Fruit fly (Drosophila melanogaster) whole organism, embryonic: ENCODE measurements around the gene CG17224.

Source experiments
- BtbVII ChIP-seq: fragments of 200-800 bp; sonication (Bioruptor generic); optimal IDR thresholded peaks from 3 replicates; lab custom pipeline; 2017; ENCODE audit warnings: missing biosample characterization, mild to moderate bottlenecking, missing genetic modification characterization
- CG10147 ChIP-seq: fragments of 200-800 bp; sonication (Bioruptor generic); optimal IDR thresholded peaks from 2 replicates; lab custom pipeline; 2019; ENCODE audit warnings: missing biosample characterization, mild to moderate bottlenecking, missing genetic modification characterization, moderate library complexity
- CG10267 ChIP-seq: fragments of 200-800 bp; sonication (Bioruptor generic); optimal IDR thresholded peaks from 2 replicates; lab custom pipeline; 2018; ENCODE audit warnings: missing biosample characterization, mild to moderate bottlenecking, missing genetic modification characterization, moderate library complexity
- CG10462 ChIP-seq: fragments of 200-800 bp; sonication (Bioruptor generic); optimal IDR thresholded peaks from 2 replicates; lab custom pipeline; 2016; ENCODE audit warnings: missing biosample characterization, missing genetic modification characterization
- CG10979 ChIP-seq: fragments of 200-800 bp; sonication (Bioruptor generic); optimal IDR thresholded peaks from 2 replicates; lab custom pipeline; 2018; ENCODE audit warnings: missing biosample characterization, mild to moderate bottlenecking, missing genetic modification characterization, moderate library complexity
- CG14710 ChIP-seq: fragments of 200-800 bp; sonication (Bioruptor generic); optimal IDR thresholded peaks from 3 replicates; lab custom pipeline; 2019; ENCODE audit warnings: missing biosample characterization, mild to moderate bottlenecking, missing genetic modification characterization, moderate library complexity
- CG15514 ChIP-seq: fragments of 200-800 bp; sonication (Bioruptor generic); optimal IDR thresholded peaks from 3 replicates; lab custom pipeline; 2017; ENCODE audit warnings: missing biosample characterization, missing genetic modification characterization, mild to moderate bottlenecking, moderate library complexity, missing genetic modification reagents
- CG15696 ChIP-seq: fragments of 200-800 bp; sonication (Bioruptor generic); optimal IDR thresholded peaks from 2 replicates; lab custom pipeline; 2019; ENCODE audit warnings: missing biosample characterization, mild to moderate bottlenecking, missing genetic modification characterization, moderate library complexity
- CG32532 ChIP-seq: fragments of 200-800 bp; sonication (Bioruptor generic); IDR thresholded peaks from 2 replicates; pipeline ENCODE4 v1.3.6; 2022; ENCODE audit warnings: missing biosample characterization, missing genetic modification characterization
- CG33213 ChIP-seq: fragments of 200-800 bp; sonication (Bioruptor generic); optimal IDR thresholded peaks from 3 replicates; lab custom pipeline; 2016; ENCODE audit warnings: missing biosample characterization, missing genetic modification characterization
- CG5180 ChIP-seq: fragments of 200-800 bp; sonication (Bioruptor generic); optimal IDR thresholded peaks from 3 replicates; lab custom pipeline; 2017; ENCODE audit warnings: missing biosample characterization, missing genetic modification characterization, mild to moderate bottlenecking, moderate library complexity, missing genetic modification reagents
- CG5245 ChIP-seq: fragments of 200-800 bp; sonication (Bioruptor generic); optimal IDR thresholded peaks from 3 replicates; lab custom pipeline; 2016; ENCODE audit warnings: missing biosample characterization, missing genetic modification characterization
- CG6813 ChIP-seq: fragments of 200-800 bp; sonication (Bioruptor generic); optimal IDR thresholded peaks from 2 replicates; lab custom pipeline; 2017; ENCODE audit warnings: missing biosample characterization, missing genetic modification characterization, mild to moderate bottlenecking, moderate library complexity, missing genetic modification reagents
- CG7963 ChIP-seq: fragments of 200-800 bp; sonication (Bioruptor generic); IDR thresholded peaks from 3 replicates; pipeline ENCODE4 v1.3.6; 2022; ENCODE audit warnings: missing biosample characterization, missing genetic modification characterization; ENCODE audit not compliant: partially characterized antibody
- CG9797 ChIP-seq: fragments of 200-800 bp; sonication (Bioruptor generic); optimal IDR thresholded peaks from 3 replicates; lab custom pipeline; 2018; ENCODE audit warnings: missing biosample characterization, mild to moderate bottlenecking, missing genetic modification characterization
- Eip74EF ChIP-seq, 2 experiments: fragments of 200-800 bp in 1 of 2; fragments of >200 bp in 1 of 2; sonication (Bioruptor generic) in 1 of 2; optimal IDR thresholded peaks; 2 replicates each; lab custom pipeline; 2017 to 2019; ENCODE audit warnings: missing biosample characterization in 2 of 2, missing genetic modification characterization in 2 of 2, mild to moderate bottlenecking in 1 of 2, moderate library complexity in 1 of 2
- H15 ChIP-seq: fragments of 200-800 bp; sonication (Bioruptor generic); IDR thresholded peaks from 3 replicates; pipeline ENCODE4 v1.3.6; 2022; ENCODE audit warnings: missing biosample characterization, missing genetic modification characterization
- HLH54F ChIP-seq: fragments of 200-800 bp; sonication (Bioruptor generic); optimal IDR thresholded peaks from 3 replicates; lab custom pipeline; 2016; ENCODE audit warnings: missing biosample characterization, missing genetic modification characterization
- Hey ChIP-seq: fragments of 200-800 bp; sonication (Bioruptor generic); optimal IDR thresholded peaks from 3 replicates; lab custom pipeline; 2018; ENCODE audit warnings: missing biosample characterization, mild to moderate bottlenecking, missing genetic modification characterization
- Hr51 ChIP-seq, 2 experiments: fragments of 200-800 bp; sonication (Bioruptor generic); optimal IDR thresholded peaks; 2 replicates in 1 of 2; 3 replicates in 1 of 2; lab custom pipeline; 2016 to 2018; ENCODE audit warnings: missing biosample characterization in 2 of 2, missing genetic modification characterization in 2 of 2, mild to moderate bottlenecking in 1 of 2, moderate library complexity in 1 of 2
- Jarid2 ChIP-seq: fragments of 200-800 bp; sonication (Bioruptor generic); optimal IDR thresholded peaks from 3 replicates; lab custom pipeline; 2017; ENCODE audit warnings: mild to moderate bottlenecking, missing biosample characterization, missing genetic modification reagents, missing genetic modification characterization
- Mes4 ChIP-seq: fragments of 200-800 bp; sonication (Bioruptor generic); optimal IDR thresholded peaks from 2 replicates; lab custom pipeline; 2016; ENCODE audit warnings: missing biosample characterization, missing genetic modification characterization
- Sin3A ChIP-seq: fragments of >200 bp; optimal IDR thresholded peaks from 2 replicates; lab custom pipeline; 2018
- Sox102F ChIP-seq: fragments of 200-800 bp; sonication (Bioruptor generic); optimal IDR thresholded peaks from 2 replicates; lab custom pipeline; 2018; ENCODE audit warnings: missing biosample characterization, mild to moderate bottlenecking, missing genetic modification characterization, moderate library complexity
- Spps ChIP-seq: fragments of 200-800 bp; sonication (Bioruptor generic); optimal IDR thresholded peaks from 2 replicates; lab custom pipeline; 2018; ENCODE audit warnings: missing biosample characterization, mild to moderate bottlenecking, missing genetic modification characterization
- Xrp1 ChIP-seq: fragments of 200-800 bp; sonication (Bioruptor generic); IDR thresholded peaks from 2 replicates; pipeline ENCODE4 v1.3.6; 2022; ENCODE audit warnings: missing biosample characterization, missing genetic modification characterization
- abd-A ChIP-seq: fragments of 200-800 bp; sonication (Bioruptor generic); optimal IDR thresholded peaks from 3 replicates; lab custom pipeline; 2019; ENCODE audit warnings: missing biosample characterization, mild to moderate bottlenecking, missing genetic modification characterization, moderate library complexity
- ato ChIP-seq: fragments of 200-800 bp; sonication (Bioruptor generic); IDR thresholded peaks from 2 replicates; pipeline ENCODE4 v1.3.6; 2022; ENCODE audit warnings: missing biosample characterization, missing genetic modification characterization; ENCODE audit not compliant: partially characterized antibody
- bbx ChIP-seq: fragments of 200-800 bp; sonication (Bioruptor generic); IDR thresholded peaks from 2 replicates; pipeline ENCODE4 v1.3.6; 2022; ENCODE audit warnings: missing biosample characterization, missing genetic modification characterization; ENCODE audit not compliant: partially characterized antibody
- corto ChIP-seq: fragments of 200-800 bp; sonication (Bioruptor generic); optimal IDR thresholded peaks from 2 replicates; lab custom pipeline; 2016; ENCODE audit warnings: missing biosample characterization, mild to moderate bottlenecking, missing genetic modification characterization, moderate library complexity
- crp ChIP-seq, 2 experiments: fragments of 200-800 bp; sonication (Bioruptor generic); optimal IDR thresholded peaks; 2 replicates in 1 of 2; 3 replicates in 1 of 2; lab custom pipeline; 2017; ENCODE audit warnings: missing biosample characterization in 2 of 2, missing genetic modification characterization in 2 of 2, mild to moderate bottlenecking in 1 of 2, moderate library complexity in 1 of 2
- dati ChIP-seq: fragments of 200-800 bp; sonication (Bioruptor generic); IDR thresholded peaks from 2 replicates; pipeline ENCODE4 v1.3.6; 2022; ENCODE audit warnings: missing biosample characterization, missing genetic modification characterization
- ems ChIP-seq: fragments of 200-800 bp; sonication (Bioruptor generic); optimal IDR thresholded peaks from 3 replicates; lab custom pipeline; 2016; ENCODE audit warnings: missing biosample characterization, missing genetic modification characterization
- fd64A ChIP-seq: fragments of 200-800 bp; sonication (Bioruptor generic); optimal IDR thresholded peaks from 3 replicates; lab custom pipeline; 2018; ENCODE audit warnings: missing biosample characterization, mild to moderate bottlenecking, missing genetic modification characterization
- hkb ChIP-seq, 2 experiments: fragments of 200-800 bp in 1 of 2; fragments of >200 bp in 1 of 2; sonication (Bioruptor generic) in 1 of 2; IDR thresholded peaks in 1 of 2; optimal IDR thresholded peaks in 1 of 2; 2 replicates each; pipeline versions ENCODE4 v1.3.6 to Lab custom; 2017 to 2022; ENCODE audit warnings: missing biosample characterization in 1 of 2, missing genetic modification characterization in 1 of 2
- lbe ChIP-seq: fragments of 200-800 bp; sonication (Bioruptor generic); optimal IDR thresholded peaks from 2 replicates; lab custom pipeline; 2016; ENCODE audit warnings: missing biosample characterization, mild to moderate bottlenecking, missing genetic modification characterization
- luna ChIP-seq: fragments of 200-800 bp; sonication (Bioruptor generic); optimal IDR thresholded peaks from 2 replicates; lab custom pipeline; 2016; ENCODE audit warnings: missing biosample characterization, missing genetic modification characterization
- mld ChIP-seq: fragments of 200-800 bp; sonication (Bioruptor generic); IDR thresholded peaks from 3 replicates; pipeline ENCODE4 v1.3.6; 2022; ENCODE audit warnings: missing biosample characterization, missing genetic modification characterization; ENCODE audit not compliant: partially characterized antibody
- nerfin-1 ChIP-seq: fragments of 200-800 bp; sonication (Bioruptor generic); optimal IDR thresholded peaks from 3 replicates; lab custom pipeline; 2019; ENCODE audit warnings: missing biosample characterization, mild to moderate bottlenecking, missing genetic modification characterization, moderate library complexity
- nerfin-2 ChIP-seq: fragments of 200-800 bp; sonication (Bioruptor generic); IDR thresholded peaks from 2 replicates; pipeline ENCODE4 v1.3.6; 2022; ENCODE audit warnings: missing biosample characterization, missing genetic modification characterization; ENCODE audit not compliant: partially characterized antibody
- pho ChIP-seq: fragments of 200-800 bp; sonication (Bioruptor generic); optimal IDR thresholded peaks from 2 replicates; lab custom pipeline; 2016; ENCODE audit warnings: missing biosample characterization, missing genetic modification characterization
- salm ChIP-seq: fragments of 200-800 bp; sonication (Bioruptor generic); optimal IDR thresholded peaks from 2 replicates; lab custom pipeline; 2018; ENCODE audit warnings: missing biosample characterization, mild to moderate bottlenecking, missing genetic modification characterization
- sd ChIP-seq: fragments of 200-800 bp; sonication (Bioruptor generic); optimal IDR thresholded peaks from 3 replicates; lab custom pipeline; 2018; ENCODE audit warnings: missing biosample characterization, mild to moderate bottlenecking, missing genetic modification characterization, moderate library complexity
- sqz ChIP-seq: fragments of 200-800 bp; sonication (Bioruptor generic); optimal IDR thresholded peaks from 3 replicates; lab custom pipeline; 2018; ENCODE audit warnings: missing biosample characterization, mild to moderate bottlenecking, missing genetic modification characterization
- twi ChIP-seq: fragments of 200-800 bp; optimal IDR thresholded peaks from 2 replicates; lab custom pipeline; 2019; ENCODE audit warnings: missing biosample characterization, mild to moderate bottlenecking, missing genetic modification characterization, moderate library complexity
- vvl ChIP-seq: fragments of 200-800 bp; sonication (Bioruptor generic); IDR thresholded peaks from 2 replicates; pipeline ENCODE4 v1.3.6; 2022; ENCODE audit warnings: missing biosample characterization, missing genetic modification characterization
- zfh1 ChIP-seq: fragments of 200-800 bp; sonication (Bioruptor generic); IDR thresholded peaks from 3 replicates; pipeline ENCODE4 v1.3.6; 2022; ENCODE audit warnings: missing biosample characterization, missing genetic modification characterization

Gene CG17224

dm6 chr2L:2987681-2988381 is 30.3 kb downstream of the CG17224 start, which contains the start of the genes Chd1 and Bem46 (continued):
- TF ChIP-seq ems (GFP tag; lab: Kevin White, UChicago) (peak; percentile 69), lbe (peak; percentile 36), twi (peak; percentile 81), nerfin-1 (tag; lab: Kevin White, UChicago) (peak; percentile 77), hkb (optimal IDR thresholded peaks at IDR 0.05; lab: Kevin White, UChicago) (no peak), hkb (GFP tag; IDR thresholded peaks at IDR 0.05; lab: Robert Waterston, UW) (peak; percentile 72), H15 (GFP tag; lab: Robert Waterston, UW) (peak; percentile 80), fd64A (GFP tag; lab: Kevin White, UChicago) (no peak), Hr51 (GFP tag; optimal IDR thresholded peaks at IDR 0.05; lab: Kevin White, UChicago) (peak in 1 of 2 experiments; percentile 64), salm (tag; lab: Kevin White, UChicago) (peak; percentile 47), sd (tag; lab: Kevin White, UChicago) (no peak), CG9797 (GFP tag; lab: Kevin White, UChicago) (peak; percentile 83), BtbVII (GFP tag; lab: Kevin White, UChicago) (peak; percentile 36), CG10267 (tag; lab: Kevin White, UChicago) (peak; percentile 81), dati (GFP tag; lab: Robert Waterston, UW) (peak; percentile 60; the same call in 1 of the 2 replicates), nerfin-2 (GFP tag; lab: Robert Waterston, UW) (no peak), corto (GFP tag; lab: Kevin White, UChicago) (no peak), CG7963 (GFP tag; lab: Robert Waterston, UW) (0 out of 3 replicates have a peak, but pooled peaks have one; percentile 13), CG10147 (GFP tag; lab: Kevin White, UChicago) (peak; percentile 87), Mes4 (GFP tag; lab: Kevin White, UChicago) (no peak), pho (GFP tag; lab: Kevin White, UChicago) (peak; percentile 75), Eip74EF (GFP tag; optimal IDR thresholded peaks at IDR 0.05; lab: Kevin White, UChicago) (no peak), CG10979 (peak; percentile 77), CG15696 (tag; lab: Kevin White, UChicago) (peak; percentile 79), crp (GFP tag; optimal IDR thresholded peaks at IDR 0.05; lab: Kevin White, UChicago) (peak; percentile 64 to 92), bbx (GFP tag; lab: Robert Waterston, UW) (0 out of 2 replicates have a peak, but pooled peaks have one; percentile 22), Spps (peak; percentile 46), luna (GFP tag; lab: Kevin White, UChicago) (no peak), Jarid2 (GFP tag; lab: Kevin White, UChicago) (no peak), CG33213 (GFP tag; lab: Kevin White, UChicago) (no peak), sqz (GFP tag; lab: Kevin White, UChicago) (no peak), Sin3A (lab: Kevin White, UChicago) (peak; percentile 59), CG14710 (tag; lab: Kevin White, UChicago) (peak; percentile 91), CG15514 (peak; percentile 76), vvl (GFP tag; lab: Robert Waterston, UW) (peak; percentile 84), Sox102F (no peak), ato (no peak), CG5180 (GFP tag; lab: Kevin White, UChicago) (no peak), HLH54F (GFP tag; lab: Kevin White, UChicago) (peak; percentile 86), mld (GFP tag; lab: Robert Waterston, UW) (no peak), Xrp1 (GFP tag; lab: Robert Waterston, UW) (peak; percentile 81), abd-A (tag; lab: Kevin White, UChicago) (no peak), CG6813 (GFP tag; lab: Kevin White, UChicago) (peak; percentile 60), CG10462 (GFP tag; lab: Kevin White, UChicago) (peak; percentile 72), zfh1 (GFP tag; lab: Robert Waterston, UW) (peak; percentile 82), Hey (tag; lab: Kevin White, UChicago) (no peak), CG32532 (GFP tag; lab: Robert Waterston, UW) (peak; percentile 89), CG5245 (GFP tag; lab: Kevin White, UChicago) (peak; percentile 74)
